Worm (Caenorhabditis elegans) whole organism, late embryonic: ENCODE measurements around the gene hpd-1.

Experiments
- C08G9.2 ChIP-seq: sonication (generic microtip); optimal IDR thresholded peaks from 2 replicates; lab custom pipeline; 2016; ENCODE audit warnings: mild to moderate bottlenecking, missing genetic modification characterization, moderate library complexity, missing compliant biosample characterization
- T23F11.4 ChIP-seq: fragments of 200-800 bp; sonication (Bioruptor generic); optimal IDR thresholded peaks from 2 replicates; lab custom pipeline; 2018; ENCODE audit warnings: mild to moderate bottlenecking, missing genetic modification characterization, missing compliant biosample characterization
- ahr-1 ChIP-seq: sonication (generic microtip); optimal IDR thresholded peaks from 2 replicates; lab custom pipeline; 2016; ENCODE audit warnings: missing genetic modification characterization, missing compliant biosample characterization
- ama-1 ChIP-seq: fragments of 150-350 bp; optimal IDR thresholded peaks from 2 replicates; lab custom pipeline; 2014
- ceh-18 ChIP-seq: sonication (generic microtip); optimal IDR thresholded peaks from 2 replicates; lab custom pipeline; 2016; ENCODE audit warnings: missing genetic modification characterization, missing compliant biosample characterization
- ceh-2 ChIP-seq: sonication (generic microtip); optimal IDR thresholded peaks from 2 replicates; lab custom pipeline; 2016; ENCODE audit warnings: missing genotype, missing genetic modification characterization, missing compliant biosample characterization
- ceh-30 ChIP-seq: fragments of 150-350 bp; optimal IDR thresholded peaks from 2 replicates; lab custom pipeline; 2014; ENCODE audit warnings: missing biosample characterization, missing genetic modification characterization
- ceh-34 ChIP-seq: sonication (generic microtip); optimal IDR thresholded peaks from 2 replicates; lab custom pipeline; 2016; ENCODE audit warnings: mild to moderate bottlenecking, missing genetic modification characterization, missing compliant biosample characterization
- ceh-6 ChIP-seq: fragments of 200-800 bp; sonication (Bioruptor generic); optimal IDR thresholded peaks from 2 replicates; lab custom pipeline; 2018; ENCODE audit warnings: mild to moderate bottlenecking, missing genetic modification characterization, missing compliant biosample characterization
- che-1 ChIP-seq: sonication (generic microtip); optimal IDR thresholded peaks from 2 replicates; lab custom pipeline; 2016; ENCODE audit warnings: mild to moderate bottlenecking, missing genetic modification characterization, missing compliant biosample characterization
- dmd-4 ChIP-seq: sonication (generic microtip); optimal IDR thresholded peaks from 2 replicates; lab custom pipeline; 2016; ENCODE audit warnings: borderline replicate concordance, missing genetic modification characterization, missing compliant biosample characterization
- dve-1 ChIP-seq: sonication (generic microtip); optimal IDR thresholded peaks from 2 replicates; lab custom pipeline; 2017; ENCODE audit warnings: antibody characterized with exemption, mild to moderate bottlenecking, missing genetic modification characterization, missing compliant biosample characterization
- elt-2 ChIP-seq: sonication (generic microtip); optimal IDR thresholded peaks from 2 replicates; lab custom pipeline; 2016; ENCODE audit warnings: missing genetic modification reagents, missing genetic modification characterization, missing compliant biosample characterization
- elt-4 ChIP-seq: sonication (generic microtip); optimal IDR thresholded peaks from 2 replicates; lab custom pipeline; 2016; ENCODE audit warnings: missing genetic modification characterization, missing compliant biosample characterization
- eyg-1 ChIP-seq: sonication (generic microtip); optimal IDR thresholded peaks from 2 replicates; lab custom pipeline; 2016; ENCODE audit warnings: missing genotype, missing genetic modification characterization, missing compliant biosample characterization
- fkh-10 ChIP-seq: fragments of 150-350 bp; optimal IDR thresholded peaks from 2 replicates; lab custom pipeline; 2014; ENCODE audit warnings: missing biosample characterization, missing genetic modification reagents, missing genetic modification characterization
- fkh-6 ChIP-seq: sonication (generic microtip); optimal IDR thresholded peaks from 2 replicates; lab custom pipeline; 2016; ENCODE audit warnings: missing genetic modification characterization, missing compliant biosample characterization
- gmeb-2 ChIP-seq: sonication (generic microtip); optimal IDR thresholded peaks from 2 replicates; lab custom pipeline; 2016; ENCODE audit warnings: missing genetic modification characterization, inconsistent platforms, missing compliant biosample characterization
- hlh-13 ChIP-seq: fragments of 200-800 bp; sonication (Bioruptor generic); optimal IDR thresholded peaks from 2 replicates; lab custom pipeline; 2018; ENCODE audit warnings: mild to moderate bottlenecking, missing genetic modification characterization, missing compliant biosample characterization
- hlh-15 ChIP-seq: sonication (generic microtip); optimal IDR thresholded peaks from 2 replicates; lab custom pipeline; 2016; ENCODE audit warnings: missing genetic modification characterization, missing compliant biosample characterization
- hlh-30 ChIP-seq: sonication (generic microtip); optimal IDR thresholded peaks from 2 replicates; lab custom pipeline; 2017; ENCODE audit warnings: antibody characterized with exemption, missing genetic modification characterization, missing compliant biosample characterization; ENCODE audit not compliant: insufficient read depth
- hlh-6 ChIP-seq: sonication (generic microtip); optimal IDR thresholded peaks from 2 replicates; lab custom pipeline; 2016; ENCODE audit warnings: missing genotype, missing genetic modification characterization, missing compliant biosample characterization
- hlh-8 ChIP-seq: sonication (generic microtip); optimal IDR thresholded peaks from 2 replicates; lab custom pipeline; 2016; ENCODE audit warnings: missing genotype, missing genetic modification characterization, missing compliant biosample characterization
- lim-6 ChIP-seq: sonication (generic microtip); optimal IDR thresholded peaks from 2 replicates; lab custom pipeline; 2016; ENCODE audit warnings: missing genetic modification characterization, missing compliant biosample characterization
- lin-11 ChIP-seq: fragments of 200-800 bp; sonication (Bioruptor generic); optimal IDR thresholded peaks from 2 replicates; lab custom pipeline; 2018; ENCODE audit warnings: mild to moderate bottlenecking, missing genetic modification characterization, missing compliant biosample characterization
- madf-2 ChIP-seq: sonication (generic microtip); optimal IDR thresholded peaks from 2 replicates; lab custom pipeline; 2017; ENCODE audit warnings: missing genetic modification characterization, missing compliant biosample characterization
- mec-3 ChIP-seq: sonication (generic microtip); optimal IDR thresholded peaks from 2 replicates; lab custom pipeline; 2016; ENCODE audit warnings: borderline replicate concordance, missing genetic modification characterization, missing compliant biosample characterization
- nfya-1 ChIP-seq: sonication (generic microtip); optimal IDR thresholded peaks from 2 replicates; lab custom pipeline; 2017; ENCODE audit warnings: missing genetic modification characterization, mild to moderate bottlenecking, missing compliant biosample characterization, antibody characterized with exemption, moderate library complexity
- nhr-11 ChIP-seq: fragments of 150-350 bp; optimal IDR thresholded peaks from 2 replicates; lab custom pipeline; 2014; ENCODE audit warnings: missing biosample characterization, missing genetic modification characterization
- nhr-232 ChIP-seq: sonication (generic microtip); optimal IDR thresholded peaks from 2 replicates; lab custom pipeline; 2016; ENCODE audit warnings: missing genetic modification characterization, missing compliant biosample characterization
- pat-9 ChIP-seq: fragments of 200-800 bp; sonication (Bioruptor generic); optimal IDR thresholded peaks from 2 replicates; lab custom pipeline; 2018; ENCODE audit warnings: mild to moderate bottlenecking, missing genetic modification characterization, moderate library complexity, missing compliant biosample characterization
- pqm-1 ChIP-seq: sonication (generic microtip); optimal IDR thresholded peaks from 2 replicates; lab custom pipeline; 2016; ENCODE audit warnings: missing genetic modification characterization, missing compliant biosample characterization
- ref-2 ChIP-seq: sonication (generic microtip); optimal IDR thresholded peaks from 2 replicates; lab custom pipeline; 2016; ENCODE audit warnings: missing genetic modification characterization, missing compliant biosample characterization
- rnt-1 ChIP-seq: sonication (generic microtip); optimal IDR thresholded peaks from 2 replicates; lab custom pipeline; 2016; ENCODE audit warnings: missing genetic modification characterization, missing compliant biosample characterization
- sox-4 ChIP-seq: sonication (generic microtip); optimal IDR thresholded peaks from 2 replicates; lab custom pipeline; 2017; ENCODE audit warnings: mild to moderate bottlenecking, missing genetic modification characterization, inconsistent platforms, missing compliant biosample characterization
- tbx-7 ChIP-seq: sonication (generic microtip); optimal IDR thresholded peaks from 2 replicates; lab custom pipeline; 2016; ENCODE audit warnings: missing genotype, missing genetic modification characterization, missing compliant biosample characterization
- ttx-3 ChIP-seq: sonication (generic microtip); optimal IDR thresholded peaks from 2 replicates; lab custom pipeline; 2016; ENCODE audit warnings: missing genetic modification reagents, missing genetic modification characterization, missing compliant biosample characterization
- unc-3 ChIP-seq, 2 experiments: fragments of 200-800 bp in 1 of 2; sonication (Bioruptor generic) in 1 of 2; sonication (generic microtip) in 1 of 2; conservative IDR thresholded peaks in 1 of 2; optimal IDR thresholded peaks in 1 of 2; 2 replicates each; pipeline versions ENCODE4 v1.3.6 to Lab custom; 2016 to 2022; ENCODE audit warnings: missing compliant biosample characterization in 2 of 2, missing genetic modification characterization in 2 of 2, missing genetic modification reagents in 1 of 2
- unc-42 ChIP-seq: sonication (generic microtip); optimal IDR thresholded peaks from 2 replicates; lab custom pipeline; 2016; ENCODE audit warnings: missing genotype, missing genetic modification characterization, missing compliant biosample characterization
- unc-86 ChIP-seq: sonication (generic microtip); optimal IDR thresholded peaks from 2 replicates; lab custom pipeline; 2016; ENCODE audit warnings: missing genetic modification characterization, missing compliant biosample characterization

The hpd-1 gene

ce11 chrIII:10537003-10537402 lies 1.7 kb downstream of the hpd-1 start:
- TF ChIP-seq elt-2 (tag; lab: Kevin White, UChicago) (no peak), nhr-232 (tag; lab: Kevin White, UChicago) (no peak), ceh-30 (no peak), ahr-1 (tag; lab: Kevin White, UChicago) (no peak), ref-2 (tag; lab: Kevin White, UChicago) (no peak), hlh-8 (tag; lab: Kevin White, UChicago) (no peak), ama-1 (no peak), hlh-30 (no peak), ceh-18 (tag; lab: Kevin White, UChicago) (no peak), T23F11.4 (GFP tag; lab: Kevin White, UChicago) (no peak), dve-1 (tag; lab: Kevin White, UChicago) (no peak), hlh-15 (tag; lab: Kevin White, UChicago) (no peak), dmd-4 (no peak)

DNA sequence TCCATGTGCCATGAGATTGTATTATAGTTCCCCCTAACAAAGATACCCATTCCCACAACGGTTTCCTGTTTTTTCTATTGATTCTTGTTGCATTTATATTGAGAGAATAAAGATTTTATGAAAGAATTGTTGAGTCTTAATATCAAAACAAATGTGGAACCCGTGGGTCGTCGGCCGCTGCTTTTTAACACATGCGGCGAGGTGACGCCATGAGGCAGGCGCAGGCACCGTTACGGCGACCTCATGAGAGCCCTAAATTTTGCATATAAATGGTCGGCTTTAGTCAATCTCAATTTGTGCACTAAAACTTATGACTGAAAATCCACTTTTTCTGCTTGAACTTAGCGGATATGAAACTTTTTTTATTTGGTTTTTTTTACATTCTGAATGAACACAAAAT lies 2.2 kb downstream of the hpd-1 start:
- TF ChIP-seq unc-42 (tag; lab: Kevin White, UChicago) (no peak), unc-86 (tag; lab: Kevin White, UChicago) (no peak), mec-3 (no peak), hlh-13 (no peak), ceh-34 (tag; lab: Kevin White, UChicago) (no peak), gmeb-2 (tag; lab: Kevin White, UChicago) (no peak), hlh-30 (no peak), fkh-10 (GFP tag; lab: Kevin White, UChicago) (no peak)

DNA sequence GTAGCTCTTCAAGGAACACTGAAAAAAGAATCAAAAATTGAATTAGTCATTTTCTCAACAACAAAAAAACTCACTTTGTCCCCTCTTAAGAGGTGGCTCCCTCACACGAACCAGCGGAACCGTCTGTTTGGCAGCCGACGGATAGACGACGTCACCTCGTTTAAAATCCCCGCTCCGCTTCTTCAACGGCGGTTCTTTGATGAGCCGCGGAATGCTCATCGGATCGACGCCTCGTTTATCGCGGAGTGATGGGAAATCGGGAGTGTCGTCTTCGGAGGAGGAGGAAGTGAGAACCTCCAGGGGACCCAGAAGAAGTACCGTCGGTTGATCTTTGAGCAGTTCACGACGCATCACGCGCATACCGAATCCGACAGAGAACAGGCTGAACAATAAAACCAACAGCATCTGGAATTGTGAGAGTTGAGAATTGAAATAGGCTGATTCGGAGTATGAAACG lies 3.5 kb downstream of the hpd-1 start, which contains the start of gene nlp-68:
Gene nlp-68, minus strand, starts transcription at position 407 of the 457 bp plus-strand sequence.
- TF ChIP-seq mec-3: no peak
- TF ChIP-seq che-1 (tag; lab: Kevin White, UChicago): no peak
- no peak for TF ChIP-seq lin-11 (tag; lab: Kevin White, UChicago)
- TF ChIP-seq nhr-11: no peak
- no peak for TF ChIP-seq ceh-6 (GFP tag; lab: Kevin White, UChicago)
- TF ChIP-seq tbx-7 (tag; lab: Kevin White, UChicago): no peak
- TF ChIP-seq C08G9.2: no peak
- no peak for TF ChIP-seq sox-4 (tag; lab: Kevin White, UChicago)

DNA sequence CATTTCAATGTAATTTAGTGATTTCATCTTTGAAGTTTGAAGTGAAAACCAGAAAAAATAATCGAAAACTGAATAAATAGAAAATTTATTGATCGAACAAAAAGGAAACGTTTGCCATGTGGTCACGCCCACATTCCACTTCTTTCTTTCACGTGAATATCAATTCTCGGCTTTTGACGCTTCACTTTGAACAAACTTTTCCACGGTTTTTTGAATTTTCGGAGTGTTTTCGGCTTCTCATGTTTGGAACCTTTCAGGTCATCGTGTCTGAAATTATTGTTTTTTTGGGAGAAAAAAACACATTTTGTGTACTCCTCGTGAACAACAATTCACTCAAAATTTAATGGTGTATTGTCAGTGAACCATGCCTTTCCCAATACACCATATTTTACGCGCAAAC lies 17.6 kb downstream of the hpd-1 start, which contains the start of gene T21C12.8:
Gene T21C12.8, minus strand, starts transcription at position 101 of the 400 bp plus-strand sequence.
- TF ChIP-seq ceh-18 (tag; lab: Kevin White, UChicago): no peak
- no peak for TF ChIP-seq elt-4 (tag; lab: Kevin White, UChicago)
- no peak for TF ChIP-seq dve-1 (tag; lab: Kevin White, UChicago)
- TF ChIP-seq lin-11 (tag; lab: Kevin White, UChicago): no peak
- no peak for TF ChIP-seq pat-9 (tag; lab: Kevin White, UChicago)
- no peak for TF ChIP-seq ceh-6 (GFP tag; lab: Kevin White, UChicago)
- TF ChIP-seq hlh-6 (tag; lab: Kevin White, UChicago): no peak
- TF ChIP-seq, all 69 proteins: peak for 0

DNA sequence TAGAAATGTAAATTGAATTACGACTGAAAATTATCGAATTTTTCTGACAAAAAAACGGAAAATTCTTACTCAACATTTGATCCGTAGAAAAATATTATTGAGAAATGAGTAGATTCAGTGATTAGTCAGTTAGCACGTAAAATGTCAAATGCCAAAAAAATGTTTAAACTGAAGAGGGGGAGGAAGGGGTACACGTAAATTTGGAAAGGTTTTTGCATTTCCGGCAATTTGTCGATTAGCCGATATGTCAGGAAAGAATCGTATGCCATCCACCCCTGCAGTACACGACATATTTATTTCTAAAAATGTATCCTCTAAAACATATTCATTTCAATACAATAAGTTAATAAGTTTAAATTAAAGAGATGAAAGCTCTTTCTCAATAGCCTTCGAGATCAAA lies 22.6 kb downstream of the hpd-1 start, which contains the start of gene T21C12.4:
Gene T21C12.4, minus strand, starts transcription at position 101 of the 400 bp plus-strand sequence.
- no peak for TF ChIP-seq hlh-6 (tag; lab: Kevin White, UChicago)
- TF ChIP-seq nfya-1: no peak
- no peak for TF ChIP-seq unc-42 (tag; lab: Kevin White, UChicago)
- TF ChIP-seq gmeb-2 (tag; lab: Kevin White, UChicago): no peak
- TF ChIP-seq madf-2 (tag; lab: Kevin White, UChicago): no peak
- no peak for TF ChIP-seq C08G9.2
- no peak for TF ChIP-seq ceh-2 (tag; lab: Kevin White, UChicago)
- no peak for TF ChIP-seq ttx-3 (tag; lab: Kevin White, UChicago)
- TF ChIP-seq eyg-1 (tag; lab: Kevin White, UChicago): no peak
- no peak for TF ChIP-seq unc-3 (GFP tag; conservative IDR thresholded peaks at IDR 0.05; lab: Robert Waterston, UW)
- TF ChIP-seq unc-3 (tag; optimal IDR thresholded peaks at IDR 0.05; lab: Kevin White, UChicago): no peak
- no peak for TF ChIP-seq sox-4 (tag; lab: Kevin White, UChicago)
- no peak for TF ChIP-seq ceh-6 (GFP tag; lab: Kevin White, UChicago)
- no peak for TF ChIP-seq ceh-34 (tag; lab: Kevin White, UChicago)
- no peak for TF ChIP-seq pqm-1
- no peak for TF ChIP-seq ref-2 (tag; lab: Kevin White, UChicago)
- TF ChIP-seq lim-6 (tag; lab: Kevin White, UChicago): no peak
- TF ChIP-seq fkh-6 (tag; lab: Kevin White, UChicago): no peak
- no peak for TF ChIP-seq rnt-1 (tag; lab: Kevin White, UChicago)
- TF ChIP-seq T23F11.4 (GFP tag; lab: Kevin White, UChicago): no peak
